Fruit fly (Drosophila melanogaster) whole organism, embryonic: ENCODE results near the gene CG33489.

Experiments
- CG11696 ChIP-seq: fragments of 200-800 bp; sonication (Bioruptor generic); IDR thresholded peaks from 2 replicates; pipeline ENCODE4 v1.3.6; 2022; ENCODE audit warnings: missing biosample characterization, missing genetic modification characterization
- CG18764 ChIP-seq: fragments of 200-800 bp; sonication (Bioruptor generic); optimal IDR thresholded peaks from 3 replicates; lab custom pipeline; 2016; ENCODE audit warnings: missing biosample characterization, missing genetic modification characterization
- CG7963 ChIP-seq: fragments of 200-800 bp; sonication (Bioruptor generic); IDR thresholded peaks from 3 replicates; pipeline ENCODE4 v1.3.6; 2022; ENCODE audit warnings: missing biosample characterization, missing genetic modification characterization; ENCODE audit not compliant: partially characterized antibody
- Lhr ChIP-seq: fragments of 200-800 bp; sonication (Bioruptor generic); optimal IDR thresholded peaks from 3 replicates; lab custom pipeline; 2017; ENCODE audit warnings: mild to moderate bottlenecking, missing biosample characterization, missing genetic modification reagents, missing genetic modification characterization
- chinmo ChIP-seq: fragments of 200-800 bp; sonication (Bioruptor generic); IDR thresholded peaks from 4 replicates; pipeline ENCODE4 v1.3.6; 2022; ENCODE audit warnings: missing biosample characterization, missing genetic modification characterization; ENCODE audit not compliant: partially characterized antibody
- scrt ChIP-seq: fragments of 200-800 bp; sonication (Bioruptor generic); optimal IDR thresholded peaks from 2 replicates; lab custom pipeline; 2018; ENCODE audit warnings: missing biosample characterization, mild to moderate bottlenecking, missing genetic modification characterization, moderate library complexity

DNA sequence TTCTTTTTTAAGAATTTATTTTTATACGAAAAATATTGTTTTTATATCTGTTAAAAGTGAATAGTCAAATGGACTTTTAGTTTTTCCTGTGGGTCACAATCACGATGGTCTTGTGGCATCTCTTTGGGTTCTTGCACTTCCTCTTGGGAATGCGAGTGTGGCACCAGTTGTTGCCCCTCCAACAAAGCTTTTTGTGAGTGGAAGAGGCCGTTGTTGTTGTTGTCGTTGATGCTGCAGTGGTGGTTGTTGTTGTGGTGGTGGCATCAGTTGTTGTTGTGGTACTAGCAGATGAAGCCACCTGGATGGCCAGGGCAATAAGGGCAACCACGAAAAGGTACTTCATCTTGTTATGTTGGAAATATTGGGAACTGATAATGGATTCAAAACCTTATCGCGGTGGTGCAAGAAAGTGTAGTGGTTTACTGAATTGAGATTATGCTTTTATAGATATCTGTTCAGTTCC is 1.4 kb upstream of the CG33489 start, which contains the start of gene CG33270:
- TF ChIP-seq scrt (no peak), CG11696 (GFP tag; lab: Robert Waterston, UW) (no peak), chinmo (GFP tag; lab: Robert Waterston, UW) (no peak), CG7963 (no peak), Lhr (GFP tag; lab: Kevin White, UChicago) (no peak), CG18764 (GFP tag; lab: Kevin White, UChicago) (no peak)
